Fruit fly (Drosophila melanogaster) whole organism, wandering third instar larva: Measurements from ENCODE around the gene nau.

Source experiments
- Abd-B ChIP-seq: fragments of >200 bp; optimal IDR thresholded peaks from 2 replicates; lab custom pipeline; 2017; ENCODE audit warnings: missing biosample characterization, missing genetic modification characterization
- CG32264 ChIP-seq: fragments of 200-800 bp; sonication (Bioruptor generic); optimal IDR thresholded peaks from 2 replicates; lab custom pipeline; 2016; ENCODE audit warnings: missing biosample characterization, missing genetic modification characterization
- CG9705 ChIP-seq: fragments of 200-800 bp; sonication (Bioruptor generic); optimal IDR thresholded peaks from 2 replicates; lab custom pipeline; 2018; ENCODE audit warnings: missing biosample characterization, mild to moderate bottlenecking, missing genetic modification characterization
- CrebA ChIP-seq: fragments of 200-800 bp; sonication (Bioruptor generic); optimal IDR thresholded peaks from 2 replicates; lab custom pipeline; 2016; ENCODE audit warnings: missing biosample characterization, mild to moderate bottlenecking, missing genetic modification characterization, borderline replicate concordance
- Dfd ChIP-seq: fragments of >200 bp; optimal IDR thresholded peaks from 2 replicates; lab custom pipeline; 2017; ENCODE audit warnings: missing biosample characterization, missing genetic modification characterization
- Dif ChIP-seq: fragments of 200-275, 200-300 bp; sonication (Bioruptor generic); optimal IDR thresholded peaks from 2 replicates; lab custom pipeline; 2018; ENCODE audit warnings: missing biosample characterization, missing genetic modification characterization; ENCODE audit not compliant: partially characterized antibody
- GATAd ChIP-seq: sonication (Bioruptor generic); optimal IDR thresholded peaks from 2 replicates; lab custom pipeline; 2016; ENCODE audit warnings: missing biosample characterization, missing genetic modification characterization
- HLH106 ChIP-seq: fragments of 200-800 bp; optimal IDR thresholded peaks from 3 replicates; lab custom pipeline; 2019; ENCODE audit warnings: missing biosample characterization, mild to moderate bottlenecking, missing genetic modification characterization, moderate library complexity
- Hnf4 ChIP-seq: fragments of 200-800 bp; sonication (Bioruptor generic); optimal IDR thresholded peaks from 2 replicates; lab custom pipeline; 2016; ENCODE audit warnings: missing biosample characterization, mild to moderate bottlenecking, missing genetic modification characterization
- Hr78 ChIP-seq: fragments of >200 bp; optimal IDR thresholded peaks from 2 replicates; lab custom pipeline; 2017; ENCODE audit warnings: missing biosample characterization, missing genetic modification characterization
- Hr83 ChIP-seq: fragments of 200-300 bp; sonication (Bioruptor generic); optimal IDR thresholded peaks from 2 replicates; lab custom pipeline; 2016; ENCODE audit warnings: missing biosample characterization, mild to moderate bottlenecking, missing genetic modification characterization, moderate library complexity; ENCODE audit not compliant: poor library complexity, severe bottlenecking
- Jra ChIP-seq: sonication (Bioruptor generic); optimal IDR thresholded peaks from 2 replicates; lab custom pipeline; 2016; ENCODE audit warnings: missing biosample characterization, missing genetic modification characterization
- Mio ChIP-seq: sonication (Bioruptor generic); optimal IDR thresholded peaks from 2 replicates; lab custom pipeline; 2016; ENCODE audit warnings: missing biosample characterization, missing genetic modification characterization
- Myc ChIP-seq: fragments of >200 bp; optimal IDR thresholded peaks from 2 replicates; lab custom pipeline; 2017
- N ChIP-seq: fragments of >200 bp; optimal IDR thresholded peaks from 2 replicates; lab custom pipeline; 2018; ENCODE audit warnings: missing biosample characterization, missing external identifiers, missing genetic modification characterization
- OdsH ChIP-seq: fragments of 200-800 bp; sonication (Bioruptor generic); optimal IDR thresholded peaks from 2 replicates; lab custom pipeline; 2016; ENCODE audit warnings: missing biosample characterization, mild to moderate bottlenecking, missing genetic modification characterization
- Rel ChIP-seq, 2 experiments: fragments of 200-800 bp; sonication (Bioruptor generic) in 1 of 2; optimal IDR thresholded peaks; 2 replicates in 1 of 2; 3 replicates in 1 of 2; lab custom pipeline; 2016 to 2019; ENCODE audit warnings: mild to moderate bottlenecking in 2 of 2, missing biosample characterization in 2 of 2, missing genetic modification characterization in 2 of 2, moderate library complexity in 1 of 2
- Sp1 ChIP-seq: fragments of 200-800 bp; sonication (Bioruptor generic); optimal IDR thresholded peaks from 3 replicates; lab custom pipeline; 2019; ENCODE audit warnings: missing biosample characterization, mild to moderate bottlenecking, missing genetic modification characterization, moderate library complexity
- Vsx2 ChIP-seq: fragments of 200-300, 225-300 bp; sonication (Bioruptor generic); optimal IDR thresholded peaks from 2 replicates; lab custom pipeline; 2018; ENCODE audit warnings: missing biosample characterization, missing genetic modification characterization; ENCODE audit not compliant: partially characterized antibody
- br ChIP-seq: fragments of 200-800 bp; sonication (Bioruptor generic); optimal IDR thresholded peaks from 2 replicates; lab custom pipeline; 2016; ENCODE audit warnings: missing biosample characterization, missing genetic modification characterization
- brk ChIP-seq: fragments of 200-800 bp; sonication (Bioruptor generic); optimal IDR thresholded peaks from 2 replicates; lab custom pipeline; 2016; ENCODE audit warnings: missing biosample characterization, mild to moderate bottlenecking, missing genetic modification characterization
- dl ChIP-seq, 2 experiments: fragments of 175-275, 200-275 bp in 1 of 2; fragments of 200-275 bp in 1 of 2; sonication (Bioruptor generic); optimal IDR thresholded peaks; lab custom pipeline; 2018; ENCODE audit warnings: mild to moderate bottlenecking in 2 of 2, missing biosample characterization in 2 of 2, missing genetic modification characterization in 2 of 2, moderate library complexity in 2 of 2; ENCODE audit not compliant: partially characterized antibody in 2 of 2, insufficient read depth in 1 of 2
- dmrt93B ChIP-seq: fragments of 200-800 bp; sonication (Bioruptor generic); optimal IDR thresholded peaks from 2 replicates; lab custom pipeline; 2018; ENCODE audit warnings: missing biosample characterization, mild to moderate bottlenecking, missing genetic modification characterization
- dsf ChIP-seq: sonication (Bioruptor generic); optimal IDR thresholded peaks from 2 replicates; lab custom pipeline; 2016; ENCODE audit warnings: missing biosample characterization, missing genetic modification characterization, borderline replicate concordance
- ey ChIP-seq: fragments of 200-800 bp; sonication (Bioruptor generic); optimal IDR thresholded peaks from 2 replicates; lab custom pipeline; 2016; ENCODE audit warnings: missing biosample characterization, missing genetic modification characterization
- foxo ChIP-seq, 2 experiments: fragments of 200-800 bp; sonication (Bioruptor generic); optimal IDR thresholded peaks; 2 replicates in 1 of 2; 3 replicates in 1 of 2; lab custom pipeline; 2016 to 2017; ENCODE audit warnings: missing biosample characterization in 2 of 2, missing genetic modification characterization in 2 of 2
- fru ChIP-seq: fragments of 200-800 bp; sonication (Bioruptor generic); optimal IDR thresholded peaks from 3 replicates; lab custom pipeline; 2016; ENCODE audit warnings: missing biosample characterization, mild to moderate bottlenecking, missing genetic modification characterization
- h ChIP-seq: fragments of 200-800 bp; sonication (Bioruptor generic); optimal IDR thresholded peaks from 3 replicates; lab custom pipeline; 2016; ENCODE audit warnings: missing biosample characterization, mild to moderate bottlenecking, missing genetic modification characterization
- jim ChIP-seq: fragments of 175-275, 200-325 bp; sonication (Bioruptor generic); optimal IDR thresholded peaks from 2 replicates; lab custom pipeline; 2016; ENCODE audit warnings: missing biosample characterization, mild to moderate bottlenecking, missing genetic modification characterization
- lola ChIP-seq: fragments of >200 bp; optimal IDR thresholded peaks from 2 replicates; lab custom pipeline; 2017; ENCODE audit warnings: missing biosample characterization, missing genetic modification characterization
- pan ChIP-seq: fragments of >200 bp; optimal IDR thresholded peaks from 2 replicates; lab custom pipeline; 2017
- psq ChIP-seq: fragments of 200-800 bp; sonication (Bioruptor generic); optimal IDR thresholded peaks from 3 replicates; lab custom pipeline; 2017; ENCODE audit warnings: missing biosample characterization, mild to moderate bottlenecking, missing genetic modification characterization, moderate library complexity
- rgr ChIP-seq: fragments of 200-800 bp; sonication (Bioruptor generic); optimal IDR thresholded peaks from 3 replicates; lab custom pipeline; 2016; ENCODE audit warnings: missing biosample characterization, mild to moderate bottlenecking, missing genetic modification characterization
- sage ChIP-seq: fragments of 200-800 bp; sonication (Bioruptor generic); optimal IDR thresholded peaks from 2 replicates; lab custom pipeline; 2016; ENCODE audit warnings: missing biosample characterization, mild to moderate bottlenecking, missing genetic modification characterization
- sv ChIP-seq: fragments of 200-800 bp; sonication (Bioruptor generic); optimal IDR thresholded peaks from 3 replicates; lab custom pipeline; 2016; ENCODE audit warnings: missing biosample characterization, missing genetic modification characterization
- tai ChIP-seq: sonication (Bioruptor generic); optimal IDR thresholded peaks from 2 replicates; lab custom pipeline; 2016; ENCODE audit warnings: missing biosample characterization, missing genetic modification characterization
- usp ChIP-seq: fragments of >200 bp; optimal IDR thresholded peaks from 2 replicates; lab custom pipeline; 2017; ENCODE audit warnings: missing biosample characterization, missing genetic modification characterization
- woc ChIP-seq: sonication (Bioruptor generic); optimal IDR thresholded peaks from 2 replicates; lab custom pipeline; 2016; ENCODE audit warnings: missing biosample characterization, mild to moderate bottlenecking, missing genetic modification characterization

The nau gene

dm6 chr3R:23714852-23715251, 3.3 kb downstream of the nau start:
- TF ChIP-seq dl (GFP tag; optimal IDR thresholded peaks at IDR 0.05; lab: Kevin White, UChicago; ENCODE audit: insufficient read depth in 1 of 2, partially characterized antibody in 2 of 2) (no peak), foxo (GFP tag; optimal IDR thresholded peaks at IDR 0.05; lab: Kevin White, UChicago) (no peak), dsf (no peak), CG32264 (no peak), N (GFP tag; lab: Kevin White, UChicago) (no peak), sv (GFP tag; lab: Kevin White, UChicago) (no peak), h (no peak), CrebA (GFP tag; lab: Kevin White, UChicago) (peak; percentile 84)
- TF ChIP-seq, all 38 proteins: peak for 1

DNA sequence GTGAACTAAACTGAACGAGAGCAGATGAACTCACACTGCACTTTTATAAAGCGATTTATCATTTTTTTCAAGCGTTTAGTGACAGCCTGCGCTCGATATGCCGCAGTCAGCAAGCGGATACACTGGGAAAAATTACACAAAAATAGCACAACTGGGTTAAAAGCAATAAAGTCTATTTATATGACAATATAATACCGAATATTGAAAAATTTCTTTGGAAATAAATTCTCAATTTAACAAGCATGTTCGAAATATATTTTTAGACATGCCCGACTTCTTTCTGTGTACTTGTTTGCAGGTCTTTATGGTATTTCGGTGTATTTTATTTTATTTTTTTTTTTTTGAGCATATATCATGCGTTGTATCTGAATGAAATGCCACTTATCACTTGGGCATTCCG, 4.3 kb downstream of the nau start:
- TF ChIP-seq Rel (GFP tag; optimal IDR thresholded peaks at IDR 0.05; lab: Kevin White, UChicago) (peak; percentile 22), Rel (tag; optimal IDR thresholded peaks at IDR 0.05; lab: Kevin White, UChicago) (peak; percentile 21), HLH106 (tag; lab: Kevin White, UChicago) (peak; percentile 78), Mio (GFP tag; lab: Kevin White, UChicago) (peak; percentile 10), lola (GFP tag; lab: Kevin White, UChicago) (no peak), Hr78 (no peak), woc (peak; percentile 65), Dif (GFP tag; lab: Kevin White, UChicago) (no peak), CrebA (GFP tag; lab: Kevin White, UChicago) (no peak), Hnf4 (GFP tag; lab: Kevin White, UChicago) (peak; percentile 91), psq (GFP tag; lab: Kevin White, UChicago) (peak; percentile 76), Sp1 (GFP tag; lab: Kevin White, UChicago) (peak; percentile 86), br (GFP tag; lab: Kevin White, UChicago) (peak; percentile 90), N (GFP tag; lab: Kevin White, UChicago) (no peak), pan (lab: Kevin White, UChicago) (no peak), tai (peak; percentile 76), sv (GFP tag; lab: Kevin White, UChicago) (peak; percentile 45), Jra (peak; percentile 83), Vsx2 (GFP tag; lab: Kevin White, UChicago) (no peak), dl (GFP tag; optimal IDR thresholded peaks at IDR 0.05; lab: Kevin White, UChicago; ENCODE audit: insufficient read depth in 1 of 2, partially characterized antibody in 2 of 2) (no peak), dmrt93B (GFP tag; lab: Kevin White, UChicago) (peak; percentile 75), GATAd (GFP tag; lab: Kevin White, UChicago) (no peak), CG32264 (peak; percentile 61), Myc (lab: Kevin White, UChicago) (no peak), CG9705 (GFP tag; lab: Kevin White, UChicago) (peak; percentile 74), ey (peak; percentile 86), Abd-B (GFP tag; lab: Kevin White, UChicago) (no peak), Hr83 (GFP tag; lab: Kevin White, UChicago) (no peak), brk (GFP tag; lab: Kevin White, UChicago) (peak; percentile 72), OdsH (GFP tag; lab: Kevin White, UChicago) (peak; percentile 88), fru (GFP tag; lab: Kevin White, UChicago) (peak; percentile 87), jim (GFP tag; lab: Kevin White, UChicago) (no peak), rgr (GFP tag; lab: Kevin White, UChicago) (peak; percentile 87), foxo (GFP tag; optimal IDR thresholded peaks at IDR 0.05; lab: Kevin White, UChicago) (peak; percentile 55 to 88), sage (GFP tag; lab: Kevin White, UChicago) (peak; percentile 65), Dfd (GFP tag; lab: Kevin White, UChicago) (no peak), usp (GFP tag; lab: Kevin White, UChicago) (no peak), h (peak; percentile 90), dsf (peak; percentile 37)
- TF ChIP-seq, all 38 proteins: peak for 23
